Worm (Caenorhabditis elegans): ENCODE results near the gene perm-1.
A peak's percentile ranks its signal among the peaks of the same experiment; 100 is the strongest.

ce11 chrII:7907539-7907997, 27.0 kb downstream of the perm-1 start, which contains the start of gene best-23:
- TF ChIP-seq lin-39 (tag; optimal IDR thresholded peaks at IDR 0.05) = no peak
- peak; percentile 28 for TF ChIP-seq C34F6.9 (tag; optimal IDR thresholded peaks at IDR 0.05)
- no peak for TF ChIP-seq fos-1 (tag; optimal IDR thresholded peaks at IDR 0.05)
- no peak for TF ChIP-seq unc-55 (GFP tag; optimal IDR thresholded peaks at IDR 0.05)
- no peak for TF ChIP-seq ama-1 (optimal IDR thresholded peaks at IDR 0.05)
- TF ChIP-seq unc-39 (tag; optimal IDR thresholded peaks at IDR 0.05) = no peak
- no peak for TF ChIP-seq ceh-16 (tag; optimal IDR thresholded peaks at IDR 0.05)
- TF ChIP-seq F13H6.1 (tag; optimal IDR thresholded peaks at IDR 0.05) = no peak
